Fruit fly (Drosophila melanogaster) whole organism, embryonic: ENCODE measurements around the gene CG31174.

Experiments
- Awh ChIP-seq: fragments of 200-800 bp; sonication (Bioruptor generic); IDR thresholded peaks from 2 replicates; pipeline ENCODE4, ENCODE4 v1.3.6; 2022; ENCODE audit warnings: missing biosample characterization, missing genetic modification characterization
- Blimp-1 ChIP-seq: fragments of 200-800 bp; sonication (Bioruptor generic); optimal IDR thresholded peaks from 3 replicates; lab custom pipeline; 2018; ENCODE audit warnings: missing biosample characterization, missing genetic modification characterization, mild to moderate bottlenecking, moderate library complexity, missing genetic modification reagents
- BtbVII ChIP-seq: fragments of 200-800 bp; sonication (Bioruptor generic); optimal IDR thresholded peaks from 3 replicates; lab custom pipeline; 2017; ENCODE audit warnings: missing biosample characterization, mild to moderate bottlenecking, missing genetic modification characterization
- CG10267 ChIP-seq: fragments of 200-800 bp; sonication (Bioruptor generic); optimal IDR thresholded peaks from 2 replicates; lab custom pipeline; 2018; ENCODE audit warnings: missing biosample characterization, mild to moderate bottlenecking, missing genetic modification characterization, moderate library complexity
- CG10274 ChIP-seq: fragments of 200-800 bp; sonication (Bioruptor generic); optimal IDR thresholded peaks from 3 replicates; lab custom pipeline; 2017; ENCODE audit warnings: missing biosample characterization, mild to moderate bottlenecking, missing genetic modification characterization
- CG11398 ChIP-seq: fragments of 200-800 bp; sonication (Bioruptor generic); optimal IDR thresholded peaks from 2 replicates; lab custom pipeline; 2016; ENCODE audit warnings: missing biosample characterization, missing genetic modification characterization
- CG13296 ChIP-seq: fragments of 200-800 bp; sonication (Bioruptor generic); optimal IDR thresholded peaks from 3 replicates; lab custom pipeline; 2018; ENCODE audit warnings: missing biosample characterization, mild to moderate bottlenecking, missing genetic modification characterization
- CG13424 ChIP-seq: fragments of 200-800 bp; sonication (Bioruptor generic); optimal IDR thresholded peaks from 2 replicates; lab custom pipeline; 2019; ENCODE audit warnings: missing biosample characterization, mild to moderate bottlenecking, missing genetic modification characterization, moderate library complexity
- CG14965 ChIP-seq: fragments of 200-800 bp; sonication (Bioruptor generic); optimal IDR thresholded peaks from 2 replicates; lab custom pipeline; 2016; ENCODE audit warnings: missing biosample characterization, missing genetic modification characterization, borderline replicate concordance
- CG16779 ChIP-seq: fragments of 200-800 bp; sonication (Bioruptor generic); IDR thresholded peaks from 2 replicates; pipeline ENCODE4 v1.3.6; 2022; ENCODE audit warnings: missing biosample characterization, missing genetic modification characterization
- CG16815 ChIP-seq: fragments of 200-800 bp; sonication (Bioruptor generic); optimal IDR thresholded peaks from 3 replicates; lab custom pipeline; 2017; ENCODE audit warnings: missing biosample characterization, mild to moderate bottlenecking, missing genetic modification characterization
- CG17802 ChIP-seq: fragments of 200-800 bp; sonication (Bioruptor generic); optimal IDR thresholded peaks from 2 replicates; lab custom pipeline; 2018; ENCODE audit warnings: missing biosample characterization, mild to moderate bottlenecking, missing genetic modification characterization, moderate library complexity
- CG2202 ChIP-seq: fragments of 200-800 bp; sonication (Bioruptor generic); optimal IDR thresholded peaks from 2 replicates; lab custom pipeline; 2018; ENCODE audit warnings: missing biosample characterization, mild to moderate bottlenecking, missing genetic modification characterization
- CG30431 ChIP-seq: fragments of 200-800 bp; sonication (Bioruptor generic); optimal IDR thresholded peaks from 2 replicates; lab custom pipeline; 2017; ENCODE audit warnings: missing biosample characterization, missing genetic modification characterization
- CG33213 ChIP-seq: fragments of 200-800 bp; sonication (Bioruptor generic); optimal IDR thresholded peaks from 3 replicates; lab custom pipeline; 2016; ENCODE audit warnings: missing biosample characterization, missing genetic modification characterization
- CG3838 ChIP-seq: fragments of 200-800 bp; sonication (Bioruptor generic); optimal IDR thresholded peaks from 3 replicates; lab custom pipeline; 2016; ENCODE audit warnings: missing biosample characterization, missing genetic modification characterization
- CG4707 ChIP-seq: fragments of 200-800 bp; sonication (Bioruptor generic); optimal IDR thresholded peaks from 2 replicates; lab custom pipeline; 2018; ENCODE audit warnings: missing biosample characterization, mild to moderate bottlenecking, missing genetic modification characterization, moderate library complexity
- CG6683 ChIP-seq: fragments of 200-800 bp; sonication (Bioruptor generic); optimal IDR thresholded peaks from 2 replicates; lab custom pipeline; 2017; ENCODE audit warnings: missing biosample characterization, mild to moderate bottlenecking, missing genetic modification characterization, missing genetic modification reagents
- CHES-1-like ChIP-seq: fragments of 200-800 bp; sonication (Bioruptor generic); optimal IDR thresholded peaks from 2 replicates; lab custom pipeline; 2016; ENCODE audit warnings: missing biosample characterization, missing genetic modification characterization
- Chrac-16 ChIP-seq: fragments of 200-800 bp; sonication (Bioruptor generic); optimal IDR thresholded peaks from 3 replicates; lab custom pipeline; 2016; ENCODE audit warnings: missing biosample characterization, missing genetic modification characterization
- Dbx ChIP-seq: fragments of 200-800 bp; sonication (Bioruptor generic); IDR thresholded peaks from 3 replicates; pipeline ENCODE4 v1.3.6; 2022; ENCODE audit warnings: missing biosample characterization, missing genetic modification characterization
- Dll ChIP-seq: fragments of 200-800 bp; sonication (Bioruptor generic); IDR thresholded peaks from 4 replicates; pipeline ENCODE4 v1.3.6; 2022; ENCODE audit warnings: missing biosample characterization, missing genetic modification characterization; ENCODE audit not compliant: partially characterized antibody
- Doc2 ChIP-seq: fragments of 200-800 bp; sonication (Bioruptor generic); IDR thresholded peaks from 2 replicates; pipeline ENCODE4 v1.3.6; 2022; ENCODE audit warnings: missing biosample characterization, missing genetic modification characterization
- Hr78 ChIP-seq, 2 experiments: fragments of 200-800 bp in 1 of 2; fragments of >200 bp in 1 of 2; sonication (Bioruptor generic) in 1 of 2; optimal IDR thresholded peaks; 2 replicates each; lab custom pipeline; 2017 to 2019; ENCODE audit warnings: missing biosample characterization in 2 of 2, missing genetic modification characterization in 2 of 2, mild to moderate bottlenecking in 1 of 2, moderate library complexity in 1 of 2
- Lhr ChIP-seq: fragments of 200-800 bp; sonication (Bioruptor generic); optimal IDR thresholded peaks from 3 replicates; lab custom pipeline; 2017; ENCODE audit warnings: mild to moderate bottlenecking, missing biosample characterization, missing genetic modification reagents, missing genetic modification characterization
- Max ChIP-seq: fragments of 200-800 bp; sonication (Bioruptor generic); optimal IDR thresholded peaks from 2 replicates; lab custom pipeline; 2016; ENCODE audit warnings: missing biosample characterization, mild to moderate bottlenecking, missing genetic modification characterization
- Neu2 ChIP-seq: fragments of 200-800 bp; sonication (Bioruptor generic); optimal IDR thresholded peaks from 3 replicates; lab custom pipeline; 2016; ENCODE audit warnings: missing biosample characterization, missing genetic modification characterization, borderline replicate concordance
- NfI ChIP-seq: fragments of 200-800 bp; sonication (Bioruptor generic); optimal IDR thresholded peaks from 3 replicates; lab custom pipeline; 2018; ENCODE audit warnings: missing biosample characterization, mild to moderate bottlenecking, missing genetic modification characterization, moderate library complexity
- Ravus ChIP-seq: fragments of 200-800 bp; sonication (Bioruptor generic); IDR thresholded peaks from 2 replicates; pipeline ENCODE4 v1.3.6; 2022; ENCODE audit warnings: missing biosample characterization, missing genetic modification characterization
- abd-A ChIP-seq: fragments of 200-800 bp; sonication (Bioruptor generic); optimal IDR thresholded peaks from 3 replicates; lab custom pipeline; 2019; ENCODE audit warnings: missing biosample characterization, mild to moderate bottlenecking, missing genetic modification characterization, moderate library complexity
- ase ChIP-seq: fragments of 200-800 bp; sonication (Bioruptor generic); IDR thresholded peaks from 3 replicates; pipeline ENCODE4 v1.3.6; 2022; ENCODE audit warnings: missing biosample characterization, missing genetic modification characterization
- bbx ChIP-seq: fragments of 200-800 bp; sonication (Bioruptor generic); IDR thresholded peaks from 2 replicates; pipeline ENCODE4 v1.3.6; 2022; ENCODE audit warnings: missing biosample characterization, missing genetic modification characterization; ENCODE audit not compliant: partially characterized antibody
- chif ChIP-seq, 2 experiments: fragments of 200-800 bp; sonication (Bioruptor generic); optimal IDR thresholded peaks; 3 replicates each; lab custom pipeline; 2016; ENCODE audit warnings: missing biosample characterization in 2 of 2, missing genetic modification characterization in 2 of 2
- croc ChIP-seq: fragments of 200-800 bp; sonication (Bioruptor generic); conservative IDR thresholded peaks from 3 replicates; pipeline ENCODE4 v1.3.6; 2022; ENCODE audit warnings: missing biosample characterization, missing genetic modification characterization
- ems ChIP-seq: fragments of 200-800 bp; sonication (Bioruptor generic); optimal IDR thresholded peaks from 3 replicates; lab custom pipeline; 2016; ENCODE audit warnings: missing biosample characterization, missing genetic modification characterization
- eve ChIP-seq, 2 experiments: fragments of >200 bp; optimal IDR thresholded peaks; 2 replicates each; lab custom pipeline; 2017; ENCODE audit warnings: missing biosample characterization in 2 of 2, missing genetic modification characterization in 2 of 2
- gce ChIP-seq: fragments of 200-800 bp; sonication (Bioruptor generic); IDR thresholded peaks from 3 replicates; pipeline ENCODE4 v1.3.6; 2022; ENCODE audit warnings: missing biosample characterization, missing genetic modification characterization
- gsb ChIP-seq: fragments of 200-800 bp; sonication (Bioruptor generic); IDR thresholded peaks from 2 replicates; pipeline ENCODE4 v1.3.6; 2022; ENCODE audit warnings: missing biosample characterization, missing genetic modification characterization
- ham ChIP-seq: fragments of 200-800 bp; sonication (Bioruptor generic); IDR thresholded peaks from 2 replicates; pipeline ENCODE4 v1.3.6; 2022; ENCODE audit warnings: missing biosample characterization, missing genetic modification characterization
- insv ChIP-seq, 2 experiments: fragments of 200-800 bp; sonication (Bioruptor generic); optimal IDR thresholded peaks; 3 replicates each; lab custom pipeline; 2016 to 2018; ENCODE audit warnings: missing biosample characterization in 2 of 2, missing genetic modification characterization in 2 of 2
- kni ChIP-seq: fragments of 200-800 bp; sonication (Bioruptor generic); optimal IDR thresholded peaks from 3 replicates; lab custom pipeline; 2017; ENCODE audit warnings: mild to moderate bottlenecking, missing biosample characterization, missing genetic modification reagents, missing genetic modification characterization
- nmo ChIP-seq: fragments of 200-800 bp; sonication (Bioruptor generic); optimal IDR thresholded peaks from 2 replicates; lab custom pipeline; 2018; ENCODE audit warnings: missing biosample characterization, mild to moderate bottlenecking, missing genetic modification characterization, moderate library complexity
- sens ChIP-seq: fragments of 200-800 bp; sonication (Bioruptor generic); peaks from one replicate; lab custom pipeline; 2016; ENCODE audit warnings: missing biosample characterization, missing genetic modification characterization
- shn ChIP-seq: fragments of 200-800 bp; sonication (Bioruptor generic); optimal IDR thresholded peaks from 3 replicates; lab custom pipeline; 2016; ENCODE audit warnings: missing biosample characterization, missing genetic modification characterization
- ssp ChIP-seq: fragments of 200-800 bp; sonication (Bioruptor generic); IDR thresholded peaks from 2 replicates; pipeline ENCODE4 v1.3.6; 2022; ENCODE audit warnings: missing biosample characterization, missing genetic modification characterization
- unc-4 ChIP-seq: fragments of 200-800 bp; sonication (Bioruptor generic); IDR thresholded peaks from 2 replicates; pipeline ENCODE4 v1.3.6; 2022; ENCODE audit warnings: missing biosample characterization, missing genetic modification characterization; ENCODE audit not compliant: partially characterized antibody
- vvl ChIP-seq: fragments of 200-800 bp; sonication (Bioruptor generic); IDR thresholded peaks from 2 replicates; pipeline ENCODE4 v1.3.6; 2022; ENCODE audit warnings: missing biosample characterization, missing genetic modification characterization
- zen ChIP-seq: fragments of 200-800 bp; sonication (Bioruptor generic); optimal IDR thresholded peaks from 3 replicates; lab custom pipeline; 2018; ENCODE audit warnings: missing biosample characterization, mild to moderate bottlenecking, missing genetic modification characterization, moderate library complexity
- zen2 ChIP-seq: fragments of 200-800 bp; sonication (Bioruptor generic); IDR thresholded peaks from 3 replicates; pipeline ENCODE4 v1.3.6; 2022; ENCODE audit warnings: missing biosample characterization, missing genetic modification characterization; ENCODE audit not compliant: partially characterized antibody

The CG31174 gene

DNA sequence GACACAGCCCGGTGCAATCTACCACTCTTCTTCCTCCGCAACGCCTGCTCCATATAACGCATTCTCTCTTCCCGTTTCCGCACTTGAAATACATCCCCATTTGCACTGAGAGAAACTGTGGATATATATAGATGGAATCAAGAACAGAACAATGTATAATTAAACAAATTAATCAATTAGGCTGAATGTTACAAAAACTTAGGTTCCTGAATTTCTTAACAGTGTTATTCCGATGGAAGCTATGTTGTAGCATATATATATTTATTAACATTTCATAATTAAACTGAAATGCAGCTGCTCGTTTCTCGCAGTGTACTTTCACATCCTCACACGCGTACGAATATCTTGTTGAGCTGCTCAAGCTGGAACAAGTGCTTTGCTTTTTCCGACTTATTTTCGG is 9.8 kb downstream of the CG31174 start (continued):
- TF ChIP-seq Neu2 (GFP tag; lab: Kevin White, UChicago): no peak
- TF ChIP-seq Blimp-1 (GFP tag; lab: Kevin White, UChicago): peak; percentile 49
- no peak for TF ChIP-seq Ravus (GFP tag; lab: Robert Waterston, UW)
- no peak for TF ChIP-seq BtbVII (GFP tag; lab: Kevin White, UChicago)
- TF ChIP-seq abd-A: no peak
- TF ChIP-seq Max (GFP tag; lab: Kevin White, UChicago): peak; percentile 19
- peak; percentile 91 for TF ChIP-seq sens (GFP tag; lab: Kevin White, UChicago)
- TF ChIP-seq ems: no peak
- TF ChIP-seq zen2 (GFP tag; lab: Robert Waterston, UW): no peak
- TF ChIP-seq CG11398 (GFP tag; lab: Kevin White, UChicago): no peak
- peak; percentile 63 for TF ChIP-seq nmo (GFP tag; lab: Kevin White, UChicago)
- TF ChIP-seq CG16779 (GFP tag; lab: Robert Waterston, UW): no peak
- peak; percentile 51 for TF ChIP-seq Chrac-16 (GFP tag; lab: Kevin White, UChicago)
- no peak for TF ChIP-seq ham (GFP tag; lab: Robert Waterston, UW)
- TF ChIP-seq CHES-1-like (GFP tag; lab: Kevin White, UChicago): no peak
- TF ChIP-seq ase (GFP tag; lab: Robert Waterston, UW): no peak
- TF ChIP-seq croc: peak; percentile 45; the same call in 2 of the 3 replicates
- peak; percentile 5 for TF ChIP-seq shn (GFP tag; lab: Kevin White, UChicago)
- TF ChIP-seq CG17802 (tag; lab: Kevin White, UChicago): peak; percentile 8
- TF ChIP-seq ssp: no peak
- no peak for TF ChIP-seq CG4707 (GFP tag; lab: Kevin White, UChicago)

DNA sequence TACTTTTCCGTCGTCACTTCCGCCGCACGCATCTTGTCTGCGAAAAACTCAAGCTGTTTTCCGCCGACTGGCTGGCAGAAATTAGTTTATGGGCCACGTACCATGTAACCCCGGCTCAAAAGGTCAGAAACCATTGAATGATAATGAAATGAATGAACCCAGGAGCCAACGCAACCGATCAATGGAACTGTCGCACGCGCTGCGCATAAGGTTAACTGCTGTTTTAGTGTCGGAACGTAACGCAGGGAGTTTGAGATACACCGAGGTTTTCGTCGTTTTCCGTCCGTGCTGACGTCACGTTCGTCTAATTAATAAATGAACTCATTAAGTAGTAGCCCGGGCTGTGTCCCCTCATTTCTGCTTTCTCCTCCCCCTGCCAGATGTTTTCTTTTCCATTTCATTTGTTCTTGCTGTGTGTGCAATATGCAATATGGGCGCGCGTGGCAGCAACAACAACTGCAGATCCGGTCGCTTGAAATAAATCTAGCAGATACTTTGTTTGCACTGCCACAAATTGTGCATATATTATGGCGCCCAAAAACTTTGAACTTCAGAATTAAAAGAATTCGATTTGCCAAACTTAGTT is 10.9 kb downstream of the CG31174 start:
- TF ChIP-seq Dll (GFP tag; lab: Robert Waterston, UW): 0 out of 4 replicates have a peak, but pooled peaks have one; percentile 16
- TF ChIP-seq CG10267 (tag; lab: Kevin White, UChicago): no peak
- no peak for TF ChIP-seq NfI (GFP tag; lab: Kevin White, UChicago)
- TF ChIP-seq bbx (GFP tag; lab: Robert Waterston, UW): no peak
- TF ChIP-seq vvl (GFP tag; lab: Robert Waterston, UW): no peak
- no peak for TF ChIP-seq Dbx
- no peak for TF ChIP-seq Lhr (GFP tag; lab: Kevin White, UChicago)
- TF ChIP-seq eve (GFP tag; optimal IDR thresholded peaks at IDR 0.05; lab: Kevin White, UChicago): no peak
- peak; percentile 44; the same call in 1 of the 2 replicates for TF ChIP-seq Awh (GFP tag; lab: Robert Waterston, UW)
- TF ChIP-seq Doc2 (GFP tag; lab: Robert Waterston, UW): no peak
- TF ChIP-seq CG16779 (GFP tag; lab: Robert Waterston, UW): no peak
- TF ChIP-seq CG33213 (GFP tag; lab: Kevin White, UChicago): no peak
- no peak for TF ChIP-seq CG30431
- TF ChIP-seq CG13424 (tag; lab: Kevin White, UChicago): no peak
- no peak for TF ChIP-seq gce (GFP tag; lab: Robert Waterston, UW)
- no peak for TF ChIP-seq CG14965 (GFP tag; lab: Kevin White, UChicago)
- TF ChIP-seq CG16815 (GFP tag; lab: Kevin White, UChicago): no peak
- no peak for TF ChIP-seq CG6683 (GFP tag; lab: Kevin White, UChicago)
- TF ChIP-seq CG2202 (tag; lab: Kevin White, UChicago): no peak
- peak in 1 of 2 experiments; percentile 62 for TF ChIP-seq Hr78 (GFP tag; optimal IDR thresholded peaks at IDR 0.05; lab: Kevin White, UChicago)
- peak; percentile 11 for TF ChIP-seq zen
- TF ChIP-seq insv (GFP tag; optimal IDR thresholded peaks at IDR 0.05; lab: Kevin White, UChicago): no peak
- TF ChIP-seq chif (GFP tag; optimal IDR thresholded peaks at IDR 0.05; lab: Kevin White, UChicago): no peak
- no peak for TF ChIP-seq gsb (GFP tag; lab: Robert Waterston, UW)
- peak; percentile 53 for TF ChIP-seq kni (GFP tag; lab: Kevin White, UChicago)
- no peak for TF ChIP-seq CG3838 (GFP tag; lab: Kevin White, UChicago)
- TF ChIP-seq unc-4: no peak
- TF ChIP-seq CG10274: no peak
- no peak for TF ChIP-seq CG13296 (GFP tag; lab: Kevin White, UChicago)
